Worm (Caenorhabditis elegans): Measurements from ENCODE around the gene C50E10.1.

DNA sequence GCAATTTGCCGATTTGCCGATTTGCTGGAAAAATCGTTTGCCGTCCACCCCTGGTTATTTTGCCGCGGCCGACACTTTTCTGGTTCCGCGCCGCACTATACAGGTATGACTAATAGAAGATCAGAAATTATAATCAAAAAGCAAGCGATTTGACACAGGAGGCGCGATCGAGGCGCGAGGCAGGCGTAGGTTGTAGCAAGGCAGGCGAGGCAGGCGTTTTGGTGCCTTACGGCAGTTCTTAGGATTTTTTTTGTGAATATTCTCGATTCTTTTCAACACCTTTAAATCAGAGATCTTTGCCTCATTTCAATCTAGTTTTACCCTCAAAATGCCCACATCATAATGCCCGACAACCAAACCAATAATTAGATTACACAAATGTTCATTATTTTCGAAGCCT lies 21.9 kb upstream of the C50E10.1 start, which contains the start of gene sre-56:
- TF ChIP-seq ces-1 (GFP tag; optimal IDR thresholded peaks at IDR 0.05) (no peak), ztf-11 (tag; optimal IDR thresholded peaks at IDR 0.05) (no peak), nhr-76 (tag; optimal IDR thresholded peaks at IDR 0.05) (no peak), ham-2 (GFP tag; optimal IDR thresholded peaks at IDR 0.05) (no peak)
